Worm (Caenorhabditis elegans) whole organism, young adult: ENCODE measurements around the gene Y50D4A.1.

Experiments used
- B0035.1 ChIP-seq: sonication (generic microtip); optimal IDR thresholded peaks from 2 replicates; lab custom pipeline; 2016; ENCODE audit warnings: missing genetic modification characterization, mild to moderate bottlenecking, missing compliant biosample characterization, missing genotype, missing genetic modification reagents
- B0336.3 ChIP-seq: fragments of 200-800 bp; sonication (Bioruptor generic); IDR thresholded peaks from 2 replicates; pipeline ENCODE4 v1.3.6; 2022; ENCODE audit warnings: missing genetic modification characterization, missing compliant biosample characterization
- F22D6.2 ChIP-seq: sonication (generic microtip); optimal IDR thresholded peaks from 2 replicates; lab custom pipeline; 2016; ENCODE audit warnings: mild to moderate bottlenecking, missing genetic modification characterization, missing compliant biosample characterization
- F23B12.7 ChIP-seq: sonication (generic microtip); optimal IDR thresholded peaks from 2 replicates; lab custom pipeline; 2017; ENCODE audit warnings: missing genetic modification characterization, mild to moderate bottlenecking, missing compliant biosample characterization, antibody characterized with exemption, moderate library complexity; ENCODE audit not compliant: insufficient read depth
- F37B4.10 ChIP-seq: fragments of 200-800 bp; sonication (Bioruptor generic); IDR thresholded peaks from 2 replicates; pipeline ENCODE4 v1.3.6; 2022; ENCODE audit warnings: missing genetic modification characterization, missing compliant biosample characterization
- F55B11.4 ChIP-seq: sonication (generic microtip); optimal IDR thresholded peaks from 2 replicates; lab custom pipeline; 2016; ENCODE audit warnings: missing compliant biosample characterization, missing genetic modification characterization, borderline replicate concordance; ENCODE audit not compliant: insufficient read depth
- K12H6.12 ChIP-seq: fragments of 200-800 bp; sonication (Bioruptor generic); optimal IDR thresholded peaks from 2 replicates; lab custom pipeline; 2018; ENCODE audit warnings: mild to moderate bottlenecking, missing genetic modification characterization, missing compliant biosample characterization
- Y56A3A.18 ChIP-seq: fragments of 200-800 bp; sonication (Bioruptor generic); IDR thresholded peaks from 2 replicates; pipeline ENCODE4 v1.3.6; 2022; ENCODE audit warnings: missing genetic modification reagents, missing genetic modification characterization, missing compliant biosample characterization
- Y67H2A.10 ChIP-seq: fragments of 200-800 bp; sonication (Bioruptor generic); conservative IDR thresholded peaks from 2 replicates; pipeline ENCODE4 v1.3.6; 2022; ENCODE audit warnings: missing genetic modification reagents, missing genetic modification characterization, missing compliant biosample characterization
- Y79H2A.3 ChIP-seq: fragments of 200-800 bp; sonication (Bioruptor generic); conservative IDR thresholded peaks from 2 replicates; pipeline ENCODE4 v1.3.6; 2022; ENCODE audit warnings: missing genetic modification reagents, missing genetic modification characterization, missing compliant biosample characterization
- atf-7 ChIP-seq: sonication (generic microtip); optimal IDR thresholded peaks from 2 replicates; lab custom pipeline; 2017; ENCODE audit warnings: mild to moderate bottlenecking, missing genetic modification characterization, missing compliant biosample characterization
- athp-1 ChIP-seq: sonication (generic microtip); optimal IDR thresholded peaks from 2 replicates; lab custom pipeline; 2017; ENCODE audit warnings: mild to moderate bottlenecking, missing genetic modification characterization, missing compliant biosample characterization
- attf-3 ChIP-seq: fragments of 200-800 bp; sonication (Bioruptor generic); conservative IDR thresholded peaks from 2 replicates; pipeline ENCODE4 v1.3.6; 2022; ENCODE audit warnings: missing genetic modification reagents, missing genetic modification characterization, missing compliant biosample characterization
- attf-5 ChIP-seq: fragments of 200-800 bp; sonication (Bioruptor generic); optimal IDR thresholded peaks from 2 replicates; lab custom pipeline; 2018; ENCODE audit warnings: mild to moderate bottlenecking, missing genetic modification characterization, missing compliant biosample characterization
- bed-1 ChIP-seq: fragments of 200-800 bp; sonication (Bioruptor generic); IDR thresholded peaks from 2 replicates; pipeline ENCODE4 v1.3.6; 2022; ENCODE audit warnings: missing genetic modification reagents, missing genetic modification characterization, missing compliant biosample characterization
- ccch-3 ChIP-seq: fragments of 200-800 bp; sonication (Bioruptor generic); optimal IDR thresholded peaks from 2 replicates; lab custom pipeline; 2018; ENCODE audit warnings: mild to moderate bottlenecking, missing genetic modification characterization, missing compliant biosample characterization
- cebp-1 ChIP-seq, 2 experiments: fragments of 200-800 bp in 1 of 2; sonication (Bioruptor generic) in 1 of 2; sonication (generic microtip) in 1 of 2; IDR thresholded peaks in 1 of 2; optimal IDR thresholded peaks in 1 of 2; 2 replicates each; pipeline versions ENCODE4 v1.3.6 to Lab custom; 2017 to 2022; ENCODE audit warnings: missing compliant biosample characterization in 2 of 2, missing genetic modification characterization in 2 of 2, mild to moderate bottlenecking in 1 of 2, missing genetic modification reagents in 1 of 2, moderate library complexity in 1 of 2
- ceh-27 ChIP-seq: fragments of 200-800 bp; sonication (Bioruptor generic); optimal IDR thresholded peaks from 2 replicates; lab custom pipeline; 2018; ENCODE audit warnings: mild to moderate bottlenecking, missing genetic modification characterization, moderate library complexity, missing compliant biosample characterization
- ceh-58 ChIP-seq: fragments of 200-800 bp; sonication (Bioruptor generic); IDR thresholded peaks from 2 replicates; pipeline ENCODE4 v1.3.6; 2022; ENCODE audit warnings: missing genetic modification characterization, missing compliant biosample characterization
- ceh-79 ChIP-seq: sonication (generic microtip); optimal IDR thresholded peaks from 2 replicates; lab custom pipeline; 2017; ENCODE audit warnings: mild to moderate bottlenecking, missing genetic modification characterization, missing compliant biosample characterization
- die-1 ChIP-seq: sonication (generic microtip); optimal IDR thresholded peaks from 2 replicates; lab custom pipeline; 2016; ENCODE audit warnings: missing genotype, mild to moderate bottlenecking, missing genetic modification characterization, missing compliant biosample characterization
- efl-1 ChIP-seq: fragments of 150-350 bp; optimal IDR thresholded peaks from 2 replicates; lab custom pipeline; 2014; ENCODE audit warnings: missing biosample characterization, missing genetic modification reagents, missing genetic modification characterization
- egl-44 ChIP-seq: fragments of 200-800 bp; sonication (Bioruptor generic); IDR thresholded peaks from 2 replicates; pipeline ENCODE4 v1.3.6; 2022; ENCODE audit warnings: missing genetic modification reagents, missing genetic modification characterization, missing compliant biosample characterization
- ekl-4 ChIP-seq: fragments of 200-800 bp; sonication (Bioruptor generic); IDR thresholded peaks from 2 replicates; pipeline ENCODE4 v1.3.6; 2022; ENCODE audit warnings: missing genetic modification reagents, missing genetic modification characterization, missing compliant biosample characterization
- ets-4 ChIP-seq: fragments of 200-800 bp; sonication (Bioruptor generic); optimal IDR thresholded peaks from 2 replicates; lab custom pipeline; 2018; ENCODE audit warnings: mild to moderate bottlenecking, missing genetic modification characterization, missing compliant biosample characterization
- hlh-12 ChIP-seq: sonication (generic microtip); optimal IDR thresholded peaks from 2 replicates; lab custom pipeline; 2016; ENCODE audit warnings: missing genetic modification characterization, missing compliant biosample characterization
- hlh-26 ChIP-seq: fragments of 200-800 bp; sonication (Bioruptor generic); conservative IDR thresholded peaks from 2 replicates; pipeline ENCODE4 v1.3.6; 2022; ENCODE audit warnings: missing genetic modification reagents, missing genetic modification characterization, missing compliant biosample characterization
- hmg-1.2 ChIP-seq: fragments of 200-800 bp; sonication (Bioruptor generic); IDR thresholded peaks from 2 replicates; pipeline ENCODE4 v1.3.6; 2022; ENCODE audit warnings: missing genetic modification reagents, missing genetic modification characterization, missing compliant biosample characterization
- lag-1 ChIP-seq: fragments of 200-800 bp; sonication (Bioruptor generic); IDR thresholded peaks from 2 replicates; pipeline ENCODE4 v1.3.6; 2022; ENCODE audit warnings: missing genetic modification reagents, missing genetic modification characterization, missing compliant biosample characterization
- lin-35 ChIP-seq, 3 experiments: fragments of 150-350 bp in 2 of 3; sonication (generic microtip) in 1 of 3; optimal IDR thresholded peaks; 2 replicates each; lab custom pipeline; 2014 to 2018; ENCODE audit warnings: missing biosample characterization in 3 of 3, missing genetic modification characterization in 3 of 3, missing genetic modification reagents in 3 of 3
- lin-40 ChIP-seq: sonication (generic microtip); optimal IDR thresholded peaks from 2 replicates; lab custom pipeline; 2016; ENCODE audit warnings: missing genetic modification characterization, mild to moderate bottlenecking, missing compliant biosample characterization, missing genotype, missing genetic modification reagents
- lsl-1 ChIP-seq: fragments of 200-800 bp; sonication (Bioruptor generic); optimal IDR thresholded peaks from 2 replicates; lab custom pipeline; 2018; ENCODE audit warnings: mild to moderate bottlenecking, missing genetic modification characterization, moderate library complexity, missing compliant biosample characterization
- lsy-27 ChIP-seq: sonication (generic microtip); optimal IDR thresholded peaks from 2 replicates; lab custom pipeline; 2017; ENCODE audit warnings: missing genetic modification characterization, mild to moderate bottlenecking, missing compliant biosample characterization, antibody characterized with exemption, missing genotype, borderline replicate concordance; ENCODE audit not compliant: insufficient read depth
- madf-3 ChIP-seq: fragments of 200-800 bp; sonication (Bioruptor generic); IDR thresholded peaks from 2 replicates; pipeline ENCODE4 v1.3.6; 2022; ENCODE audit warnings: missing genetic modification reagents, missing genetic modification characterization, missing compliant biosample characterization
- madf-8 ChIP-seq: fragments of 200-800 bp; sonication (Bioruptor generic); conservative IDR thresholded peaks from 2 replicates; pipeline ENCODE4 v1.3.6; 2022; ENCODE audit warnings: missing genetic modification reagents, missing genetic modification characterization, missing compliant biosample characterization
- mel-28 ChIP-seq: sonication (generic microtip); optimal IDR thresholded peaks from 2 replicates; lab custom pipeline; 2016; ENCODE audit warnings: borderline replicate concordance, mild to moderate bottlenecking, missing genetic modification characterization, missing compliant biosample characterization
- nfya-1 ChIP-seq: sonication (generic microtip); optimal IDR thresholded peaks from 2 replicates; lab custom pipeline; 2017; ENCODE audit warnings: antibody characterized with exemption, missing compliant biosample characterization, missing genetic modification characterization, borderline replicate concordance; ENCODE audit not compliant: insufficient read depth
- nfya-2 ChIP-seq: fragments of 200-800 bp; sonication (Bioruptor generic); IDR thresholded peaks from 2 replicates; pipeline ENCODE4 v1.3.6; 2022; ENCODE audit warnings: missing genetic modification reagents, missing genetic modification characterization, missing compliant biosample characterization
- nhr-179 ChIP-seq: sonication (generic microtip); optimal IDR thresholded peaks from 2 replicates; lab custom pipeline; 2016; ENCODE audit warnings: mild to moderate bottlenecking, missing genetic modification characterization, missing compliant biosample characterization
- pbrm-1 ChIP-seq: fragments of 200-800 bp; sonication (Bioruptor generic); IDR thresholded peaks from 2 replicates; pipeline ENCODE4 v1.3.6; 2022; ENCODE audit warnings: missing genetic modification reagents, missing genetic modification characterization, missing compliant biosample characterization
- pha-4 ChIP-seq: fragments of 150-350 bp; sonication (generic microtip); optimal IDR thresholded peaks from 2 replicates; lab custom pipeline; 2014; ENCODE audit warnings: missing biosample characterization, missing genetic modification reagents, missing genetic modification characterization
- repo-1 ChIP-seq: sonication (generic microtip); optimal IDR thresholded peaks from 2 replicates; lab custom pipeline; 2017; ENCODE audit warnings: mild to moderate bottlenecking, missing genetic modification characterization, missing compliant biosample characterization
- rpc-1 ChIP-seq, 2 experiments: fragments of 150-350 bp in 1 of 2; sonication (generic microtip) in 1 of 2; optimal IDR thresholded peaks; 2 replicates each; lab custom pipeline; 2014 to 2018; ENCODE audit warnings: missing biosample characterization in 1 of 2, missing genetic modification characterization in 1 of 2, missing genetic modification reagents in 1 of 2, missing genotype in 1 of 2
- sdz-38 ChIP-seq: sonication (generic microtip); optimal IDR thresholded peaks from 2 replicates; lab custom pipeline; 2016; ENCODE audit warnings: missing genotype, missing genetic modification characterization, missing compliant biosample characterization
- xnd-1 ChIP-seq: sonication (generic microtip); optimal IDR thresholded peaks from 2 replicates; lab custom pipeline; 2016; ENCODE audit warnings: missing genotype, missing genetic modification reagents, missing genetic modification characterization, missing compliant biosample characterization
- zfh-2 ChIP-seq: fragments of 200-800 bp; sonication (Bioruptor generic); conservative IDR thresholded peaks from 2 replicates; pipeline ENCODE4 v1.3.6; 2022; ENCODE audit warnings: missing genetic modification reagents, missing genetic modification characterization, missing compliant biosample characterization
- ztf-3 ChIP-seq: fragments of 200-800 bp; sonication (Bioruptor generic); optimal IDR thresholded peaks from 2 replicates; lab custom pipeline; 2018; ENCODE audit warnings: mild to moderate bottlenecking, missing genetic modification characterization, missing compliant biosample characterization
- ztf-6 ChIP-seq: fragments of 200-800 bp; sonication (Bioruptor generic); IDR thresholded peaks from 2 replicates; pipeline ENCODE4 v1.3.6; 2022; ENCODE audit warnings: missing genetic modification reagents, missing genetic modification characterization, missing compliant biosample characterization

The Y50D4A.1 gene

ce11 chrV:1195995-1196394, 11.7 kb upstream of the Y50D4A.1 start, which contains the start of the genes wrb-1 and Y50D4A.4 (continued):
- TF ChIP-seq lsy-27 (no peak), attf-3 (GFP tag; lab: Robert Waterston, UW) (peak; percentile 94), pbrm-1 (GFP tag; lab: Robert Waterston, UW) (no peak), lin-35 (GFP tag; optimal IDR thresholded peaks at IDR 0.05; lab: Kevin White, UChicago) (peak in 1 of 3 experiments; percentile 83), F22D6.2 (tag; lab: Kevin White, UChicago) (no peak), hmg-1.2 (no peak), pha-4 (tag; lab: Kevin White, UChicago) (no peak), K12H6.12 (no peak), lin-40 (tag; lab: Kevin White, UChicago) (peak; percentile 59), lsl-1 (GFP tag; lab: Kevin White, UChicago) (peak; percentile 3), atf-7 (no peak), lag-1 (GFP tag; lab: Robert Waterston, UW) (no peak), B0336.3 (GFP tag; lab: Robert Waterston, UW) (no peak), madf-8 (GFP tag; lab: Robert Waterston, UW) (no peak), ccch-3 (GFP tag; lab: Kevin White, UChicago) (no peak), ceh-58 (GFP tag; lab: Robert Waterston, UW) (no peak), hlh-12 (tag; lab: Kevin White, UChicago) (no peak), ceh-27 (GFP tag; lab: Kevin White, UChicago) (no peak), madf-3 (GFP tag; lab: Robert Waterston, UW) (no peak), die-1 (tag; lab: Kevin White, UChicago) (no peak), nfya-2 (GFP tag; lab: Robert Waterston, UW) (no peak), Y79H2A.3 (GFP tag; lab: Robert Waterston, UW) (no peak), F37B4.10 (GFP tag; lab: Robert Waterston, UW) (no peak), F55B11.4 (tag; lab: Kevin White, UChicago) (no peak), efl-1 (GFP tag; lab: Kevin White, UChicago) (peak; percentile 11), Y56A3A.18 (GFP tag; lab: Robert Waterston, UW) (no peak), zfh-2 (GFP tag; lab: Robert Waterston, UW) (no peak), ets-4 (no peak), B0035.1 (tag; lab: Kevin White, UChicago) (no peak), ztf-3 (no peak), nhr-179 (tag; lab: Kevin White, UChicago) (no peak), rpc-1 (optimal IDR thresholded peaks at IDR 0.05; lab: Kevin White, UChicago) (no peak), rpc-1 (tag; optimal IDR thresholded peaks at IDR 0.05; lab: Kevin White, UChicago) (no peak), egl-44 (GFP tag; lab: Robert Waterston, UW) (no peak), nfya-1 (tag; lab: Kevin White, UChicago) (no peak), attf-5 (GFP tag; lab: Kevin White, UChicago) (peak; percentile 91), F23B12.7 (no peak), xnd-1 (tag; lab: Kevin White, UChicago) (no peak), bed-1 (GFP tag; lab: Robert Waterston, UW) (no peak), hlh-26 (GFP tag; lab: Robert Waterston, UW) (no peak), sdz-38 (tag; lab: Kevin White, UChicago) (no peak), repo-1 (tag; lab: Kevin White, UChicago) (no peak), mel-28 (tag; lab: Kevin White, UChicago) (no peak), cebp-1 (GFP tag; IDR thresholded peaks at IDR 0.05; lab: Robert Waterston, UW) (no peak), cebp-1 (tag; optimal IDR thresholded peaks at IDR 0.05; lab: Kevin White, UChicago) (peak; percentile 19), Y67H2A.10 (no peak), ceh-79 (tag; lab: Kevin White, UChicago) (no peak), ekl-4 (no peak), ztf-6 (no peak), athp-1 (tag; lab: Kevin White, UChicago) (peak; percentile 4)
